Worm (Caenorhabditis elegans): ENCODE results near the gene lgc-1.

The lgc-1 gene

DNA sequence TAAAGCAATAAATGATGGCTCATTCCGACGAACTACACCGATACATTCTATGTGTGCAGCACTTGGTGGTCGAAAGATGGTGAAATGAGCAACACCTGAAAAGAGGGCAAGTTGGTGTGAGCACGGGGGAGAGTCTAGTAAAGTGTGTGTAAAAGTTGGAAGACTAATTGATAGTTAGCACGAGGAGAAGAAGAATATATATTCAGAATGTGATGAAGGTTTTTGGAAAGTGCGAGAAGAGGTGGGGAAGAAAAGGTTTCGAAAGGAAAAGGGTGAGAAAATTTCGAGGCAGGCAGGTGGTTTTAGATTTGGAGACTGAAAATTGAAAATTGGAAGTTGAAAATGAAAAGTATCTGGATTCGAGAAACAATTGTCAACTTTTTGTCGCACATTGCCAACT, 17.4 kb downstream of the lgc-1 start, which contains the start of gene Y45G5AM.6:
Y45G5AM.6 (minus strand) TSS at position 101 of the 400 bp plus-strand sequence.
- TF ChIP-seq cog-1 (tag; optimal IDR thresholded peaks at IDR 0.05) (no peak), flt-1 (GFP tag; IDR thresholded peaks at IDR 0.05) (no peak), tab-1 (GFP tag; IDR thresholded peaks at IDR 0.05) (no peak), T22C8.4 (GFP tag; IDR thresholded peaks at IDR 0.05) (no peak), ref-1 (GFP tag; conservative IDR thresholded peaks at IDR 0.05) (no peak), ztf-23 (GFP tag; IDR thresholded peaks at IDR 0.05) (no peak), klf-2 (GFP tag; conservative IDR thresholded peaks at IDR 0.05) (no peak), med-1 (GFP tag; optimal IDR thresholded peaks at IDR 0.05; ENCODE audit: insufficient read depth) (no peak), ztf-29 (GFP tag; IDR thresholded peaks at IDR 0.05) (no peak)

DNA sequence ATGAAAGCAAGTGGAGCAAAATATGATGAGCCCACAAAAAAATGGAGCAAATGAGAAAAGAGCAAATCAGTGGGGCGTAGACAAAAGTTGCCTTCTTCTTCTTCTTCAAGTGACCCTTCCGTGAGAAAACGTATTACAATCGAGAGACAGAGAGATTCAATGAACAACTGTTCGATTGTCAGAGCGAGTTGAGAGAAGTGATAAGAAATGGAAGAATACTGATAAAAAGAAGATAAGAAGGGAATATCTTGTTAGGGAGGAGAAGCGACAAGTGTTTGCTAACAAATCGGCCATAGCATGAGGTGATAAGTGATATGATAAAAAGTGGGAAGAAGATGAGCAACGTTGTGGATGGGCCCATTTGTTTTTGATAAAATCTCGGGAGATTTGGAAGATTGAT, 22.5 kb downstream of the lgc-1 start:
- TF ChIP-seq ztf-23 (GFP tag; IDR thresholded peaks at IDR 0.05) (no peak), tab-1 (GFP tag; IDR thresholded peaks at IDR 0.05) (no peak), ztf-29 (GFP tag; IDR thresholded peaks at IDR 0.05) (no peak), klf-2 (GFP tag; conservative IDR thresholded peaks at IDR 0.05) (no peak), cog-1 (tag; optimal IDR thresholded peaks at IDR 0.05) (no peak), med-1 (GFP tag; optimal IDR thresholded peaks at IDR 0.05; ENCODE audit: insufficient read depth) (no peak), T22C8.4 (GFP tag; IDR thresholded peaks at IDR 0.05) (no peak), ref-1 (GFP tag; conservative IDR thresholded peaks at IDR 0.05) (no peak), flt-1 (GFP tag; IDR thresholded peaks at IDR 0.05) (no peak)

DNA sequence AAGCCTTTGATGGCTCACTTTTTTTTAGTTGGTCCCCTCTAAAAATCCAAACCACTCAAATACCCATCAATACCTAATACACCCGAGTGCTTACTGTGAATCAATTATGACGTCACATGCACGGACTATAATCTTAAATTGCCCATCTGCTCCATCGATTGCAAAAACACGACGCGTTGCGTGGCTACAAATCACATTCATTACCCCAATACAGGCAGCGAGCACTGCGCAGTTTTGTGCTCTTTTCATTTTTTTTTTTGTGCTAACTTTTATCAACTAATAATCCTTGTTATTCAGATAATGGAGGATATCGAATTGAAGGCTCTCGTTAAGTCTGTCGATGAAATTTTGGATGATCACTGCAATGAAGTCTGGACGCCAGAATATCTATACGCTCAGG, 25.3 kb downstream of the lgc-1 start, which contains the start of gene Y45G5AM.5:
Y45G5AM.5 (plus strand) TSS at position 301 of the 400 bp plus-strand sequence.
- no peak for TF ChIP-seq med-1 (GFP tag; optimal IDR thresholded peaks at IDR 0.05; ENCODE audit: insufficient read depth)
- TF ChIP-seq klf-2 (GFP tag; conservative IDR thresholded peaks at IDR 0.05): no peak
- TF ChIP-seq tab-1 (GFP tag; IDR thresholded peaks at IDR 0.05): no peak
- no peak for TF ChIP-seq ztf-23 (GFP tag; IDR thresholded peaks at IDR 0.05)
- no peak for TF ChIP-seq T22C8.4 (GFP tag; IDR thresholded peaks at IDR 0.05)
- TF ChIP-seq ref-1 (GFP tag; conservative IDR thresholded peaks at IDR 0.05): no peak

DNA sequence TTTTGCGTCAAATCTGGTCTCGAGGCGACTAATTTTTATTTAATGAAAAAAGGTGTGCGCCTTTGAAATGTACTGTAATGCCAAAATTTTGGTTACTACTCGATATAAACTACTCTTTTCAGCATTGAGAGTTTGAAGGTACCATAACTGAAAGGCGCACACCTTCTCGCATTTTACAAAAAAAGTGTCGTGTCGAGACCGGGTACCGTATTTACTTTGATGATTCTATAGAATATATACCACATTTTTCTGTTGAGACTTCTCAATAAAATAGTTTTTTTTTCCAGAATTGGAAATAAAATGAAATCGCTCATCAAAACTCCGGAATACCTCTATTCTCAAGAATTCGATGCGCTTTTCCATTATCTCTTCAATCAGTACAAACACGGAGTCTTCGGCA, 28.1 kb downstream of the lgc-1 start, which contains the start of gene Y45G5AM.4:
Y45G5AM.4 (plus strand) TSS at position 301 of the 400 bp plus-strand sequence.
- no peak for TF ChIP-seq T22C8.4 (GFP tag; IDR thresholded peaks at IDR 0.05)
- TF ChIP-seq flt-1 (GFP tag; IDR thresholded peaks at IDR 0.05): no peak
- no peak for TF ChIP-seq tab-1 (GFP tag; IDR thresholded peaks at IDR 0.05)
- TF ChIP-seq ztf-23 (GFP tag; IDR thresholded peaks at IDR 0.05): no peak
- no peak for TF ChIP-seq med-1 (GFP tag; optimal IDR thresholded peaks at IDR 0.05; ENCODE audit: insufficient read depth)
- TF ChIP-seq klf-2 (GFP tag; conservative IDR thresholded peaks at IDR 0.05): no peak
- TF ChIP-seq ztf-29 (GFP tag; IDR thresholded peaks at IDR 0.05): no peak
- no peak for TF ChIP-seq cog-1 (tag; optimal IDR thresholded peaks at IDR 0.05)
- no peak for TF ChIP-seq ref-1 (GFP tag; conservative IDR thresholded peaks at IDR 0.05)

DNA sequence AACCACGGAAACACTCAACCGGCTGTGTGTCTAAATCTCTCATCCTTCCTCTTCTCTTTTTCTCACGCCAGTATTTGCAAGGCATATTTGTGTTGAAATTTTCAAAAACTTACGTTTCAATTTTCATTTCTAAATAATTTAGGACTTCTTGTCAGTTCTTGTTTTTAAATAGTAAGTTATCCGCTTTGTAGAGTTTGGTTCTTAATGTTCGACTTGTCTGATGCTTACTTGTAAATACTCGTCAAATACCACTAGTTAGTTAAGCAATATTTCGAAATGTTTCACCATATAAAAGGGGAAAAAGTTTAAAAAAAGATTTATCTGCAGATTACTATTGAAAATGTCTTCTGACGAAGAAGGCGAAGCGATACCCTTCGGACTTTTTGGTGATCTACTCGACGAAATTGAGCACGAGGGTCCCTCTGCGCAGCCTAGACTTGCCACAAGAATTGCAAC, 29.7 kb downstream of the lgc-1 start, which contains the start of gene Y45G5AM.3:
Y45G5AM.3 (plus strand) TSS at position 51 of the 456 bp plus-strand sequence.
- no peak for TF ChIP-seq T22C8.4 (GFP tag; IDR thresholded peaks at IDR 0.05)
- no peak for TF ChIP-seq klf-2 (GFP tag; conservative IDR thresholded peaks at IDR 0.05)
- no peak for TF ChIP-seq ztf-23 (GFP tag; IDR thresholded peaks at IDR 0.05)
- no peak for TF ChIP-seq flt-1 (GFP tag; IDR thresholded peaks at IDR 0.05)
- no peak for TF ChIP-seq med-1 (GFP tag; optimal IDR thresholded peaks at IDR 0.05; ENCODE audit: insufficient read depth)
- TF ChIP-seq ref-1 (GFP tag; conservative IDR thresholded peaks at IDR 0.05): no peak
- no peak for TF ChIP-seq ztf-29 (GFP tag; IDR thresholded peaks at IDR 0.05)
- no peak for TF ChIP-seq cog-1 (tag; optimal IDR thresholded peaks at IDR 0.05)
- TF ChIP-seq tab-1 (GFP tag; IDR thresholded peaks at IDR 0.05): no peak

DNA sequence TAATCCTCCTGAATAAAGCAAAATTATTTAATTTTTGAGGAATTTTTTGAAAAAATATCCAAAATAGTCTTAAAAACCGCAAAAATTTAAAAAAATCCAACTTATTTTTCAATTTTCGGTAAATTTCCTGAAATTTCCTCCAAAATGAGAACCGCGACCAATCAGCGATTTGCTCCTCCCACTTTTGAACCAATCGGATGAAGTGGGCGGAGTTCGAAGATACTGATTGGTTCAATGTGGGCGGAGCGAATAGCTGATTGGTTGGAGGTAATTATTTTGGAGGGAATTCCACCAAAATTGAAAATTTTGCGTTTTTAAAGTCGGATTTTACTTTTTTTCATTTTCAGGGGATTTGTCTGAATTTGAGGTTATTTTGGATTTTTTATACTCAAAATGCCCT, 33.2 kb downstream of the lgc-1 start:
- no peak for TF ChIP-seq ztf-29 (GFP tag; IDR thresholded peaks at IDR 0.05)
- no peak for TF ChIP-seq cog-1 (tag; optimal IDR thresholded peaks at IDR 0.05)
- no peak for TF ChIP-seq T22C8.4 (GFP tag; IDR thresholded peaks at IDR 0.05)
- TF ChIP-seq flt-1 (GFP tag; IDR thresholded peaks at IDR 0.05): no peak
- no peak for TF ChIP-seq ref-1 (GFP tag; conservative IDR thresholded peaks at IDR 0.05)
- no peak for TF ChIP-seq med-1 (GFP tag; optimal IDR thresholded peaks at IDR 0.05; ENCODE audit: insufficient read depth)
- TF ChIP-seq ztf-23 (GFP tag; IDR thresholded peaks at IDR 0.05): no peak

DNA sequence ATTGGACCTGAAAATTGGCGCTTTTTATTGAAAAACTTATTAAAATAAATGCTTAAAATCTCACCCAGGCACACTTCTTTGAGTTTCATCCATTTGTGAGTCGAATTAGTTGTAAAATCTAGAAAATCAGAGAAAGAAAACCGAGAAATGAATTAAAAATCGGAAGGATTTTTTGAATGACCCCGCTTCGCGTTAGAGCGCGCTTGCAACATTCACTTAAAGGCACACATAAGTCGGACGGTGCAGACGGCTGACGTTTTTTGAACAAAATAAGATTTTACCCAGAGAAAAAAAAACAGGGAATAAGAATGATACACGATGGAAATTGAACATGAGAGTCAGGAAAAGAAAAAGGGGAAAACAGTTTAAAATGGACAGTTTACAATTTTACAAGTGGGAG, 34.8 kb downstream of the lgc-1 start:
- TF ChIP-seq ref-1 (GFP tag; conservative IDR thresholded peaks at IDR 0.05): no peak
- no peak for TF ChIP-seq cog-1 (tag; optimal IDR thresholded peaks at IDR 0.05)
- TF ChIP-seq T22C8.4 (GFP tag; IDR thresholded peaks at IDR 0.05): no peak
- TF ChIP-seq med-1 (GFP tag; optimal IDR thresholded peaks at IDR 0.05; ENCODE audit: insufficient read depth): no peak
- no peak for TF ChIP-seq tab-1 (GFP tag; IDR thresholded peaks at IDR 0.05)
- no peak for TF ChIP-seq ztf-23 (GFP tag; IDR thresholded peaks at IDR 0.05)
- TF ChIP-seq klf-2 (GFP tag; conservative IDR thresholded peaks at IDR 0.05): no peak

DNA sequence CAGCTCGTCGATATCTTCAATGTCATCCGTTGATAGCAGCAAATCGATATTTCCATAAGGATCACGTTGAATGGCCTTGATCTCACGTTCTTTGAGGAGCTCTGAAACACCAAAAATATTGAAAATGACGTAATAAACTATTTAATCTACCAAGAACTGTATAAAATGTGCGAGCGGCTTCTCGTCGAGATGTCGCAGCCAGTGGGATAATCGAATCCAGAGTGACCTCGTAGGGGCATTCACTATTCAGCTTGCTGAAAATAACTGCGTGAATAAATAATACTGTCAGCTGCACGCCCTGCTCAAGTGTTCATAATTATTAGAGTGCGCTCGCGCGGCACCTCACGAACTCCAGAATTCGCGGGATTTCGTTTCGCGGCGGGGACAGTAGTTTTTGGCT, 35.3 kb downstream of the lgc-1 start, which contains the start of gene Y45G5AM.7:
Y45G5AM.7 (minus strand) TSS at position 101 of the 400 bp plus-strand sequence.
- TF ChIP-seq T22C8.4 (GFP tag; IDR thresholded peaks at IDR 0.05) (no peak), med-1 (GFP tag; optimal IDR thresholded peaks at IDR 0.05; ENCODE audit: insufficient read depth) (no peak), ztf-23 (GFP tag; IDR thresholded peaks at IDR 0.05) (no peak), flt-1 (GFP tag; IDR thresholded peaks at IDR 0.05) (no peak), cog-1 (tag; optimal IDR thresholded peaks at IDR 0.05) (no peak), klf-2 (GFP tag; conservative IDR thresholded peaks at IDR 0.05) (no peak), ztf-29 (GFP tag; IDR thresholded peaks at IDR 0.05) (no peak), tab-1 (GFP tag; IDR thresholded peaks at IDR 0.05) (no peak), ref-1 (GFP tag; conservative IDR thresholded peaks at IDR 0.05) (no peak)

DNA sequence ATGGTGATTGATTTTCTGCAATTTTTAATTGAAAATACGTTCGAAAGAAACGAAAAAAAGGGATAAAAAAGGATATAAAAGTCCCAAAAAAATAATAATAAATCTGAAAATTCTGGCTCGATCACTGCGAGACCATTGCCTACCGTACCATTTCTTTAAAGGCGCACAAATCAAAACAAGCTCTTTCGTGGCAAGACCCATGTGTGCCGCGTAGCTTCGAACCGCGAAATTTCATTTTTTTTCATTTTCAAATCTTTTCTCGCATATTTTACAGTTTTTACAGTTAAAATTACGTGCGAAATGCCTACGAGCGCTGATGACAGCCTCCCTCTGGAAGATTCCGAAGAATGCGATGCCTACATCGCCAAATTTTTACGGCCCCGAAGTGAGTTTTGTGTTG, 40.8 kb downstream of the lgc-1 start, which contains the start of the genes coh-4 and pid-5:
coh-4 (minus strand) TSS at position 17 of the 400 bp plus-strand sequence.
pid-5 (plus strand) TSS at position 259 of the 400 bp plus-strand sequence.
- TF ChIP-seq med-1 (GFP tag; optimal IDR thresholded peaks at IDR 0.05; ENCODE audit: insufficient read depth) (no peak), flt-1 (GFP tag; IDR thresholded peaks at IDR 0.05) (no peak), T22C8.4 (GFP tag; IDR thresholded peaks at IDR 0.05) (no peak), ztf-23 (GFP tag; IDR thresholded peaks at IDR 0.05) (no peak), klf-2 (GFP tag; conservative IDR thresholded peaks at IDR 0.05) (no peak), tab-1 (GFP tag; IDR thresholded peaks at IDR 0.05) (no peak), cog-1 (tag; optimal IDR thresholded peaks at IDR 0.05) (no peak), ref-1 (GFP tag; conservative IDR thresholded peaks at IDR 0.05) (no peak), ztf-29 (GFP tag; IDR thresholded peaks at IDR 0.05) (no peak)

Measured in whole organism, midembryonic.